Fruit fly (Drosophila melanogaster) whole organism, embryonic: ENCODE measurements around the gene CG11858.

Source experiments
- Bdp1 ChIP-seq: fragments of 200-800 bp; sonication (Bioruptor generic); optimal IDR thresholded peaks from 3 replicates; lab custom pipeline; 2016; ENCODE audit warnings: missing biosample characterization, missing genetic modification characterization
- Bgb ChIP-seq: fragments of 200-800 bp; sonication (Bioruptor generic); IDR thresholded peaks from 2 replicates; pipeline ENCODE4 v1.3.6; 2022; ENCODE audit warnings: missing biosample characterization, missing genetic modification characterization; ENCODE audit not compliant: partially characterized antibody
- BtbVII ChIP-seq: fragments of 200-800 bp; sonication (Bioruptor generic); optimal IDR thresholded peaks from 3 replicates; lab custom pipeline; 2017; ENCODE audit warnings: missing biosample characterization, mild to moderate bottlenecking, missing genetic modification characterization
- CG10321 ChIP-seq: fragments of 200-800 bp; sonication (Bioruptor generic); IDR thresholded peaks from 2 replicates; pipeline ENCODE4 v1.3.6; 2022; ENCODE audit warnings: missing biosample characterization, missing genetic modification characterization
- CG10654 ChIP-seq: fragments of 200-800 bp; sonication (Bioruptor generic); optimal IDR thresholded peaks from 2 replicates; lab custom pipeline; 2016; ENCODE audit warnings: missing biosample characterization, missing genetic modification characterization
- CG10959 ChIP-seq: fragments of 200-800 bp; sonication (Bioruptor generic); IDR thresholded peaks from 2 replicates; pipeline ENCODE4 v1.3.6; 2022; ENCODE audit warnings: missing biosample characterization, missing genetic modification characterization
- CG11247 ChIP-seq: fragments of 200-800 bp; sonication (Bioruptor generic); IDR thresholded peaks from 2 replicates; pipeline ENCODE4 v1.3.6; 2022; ENCODE audit warnings: missing biosample characterization, missing genetic modification characterization
- CG12104 ChIP-seq: fragments of 200-800 bp; sonication (Bioruptor generic); optimal IDR thresholded peaks from 3 replicates; lab custom pipeline; 2016; ENCODE audit warnings: missing biosample characterization, missing genetic modification characterization
- CG12942 ChIP-seq: fragments of 200-800 bp; sonication (Bioruptor generic); optimal IDR thresholded peaks from 3 replicates; lab custom pipeline; 2016; ENCODE audit warnings: missing biosample characterization, missing genetic modification characterization
- CG14014 ChIP-seq: fragments of 200-800 bp; sonication (Bioruptor generic); IDR thresholded peaks from 2 replicates; pipeline ENCODE4 v1.3.6; 2022; ENCODE audit warnings: missing biosample characterization, missing genetic modification characterization
- CG15696 ChIP-seq: fragments of 200-800 bp; sonication (Bioruptor generic); optimal IDR thresholded peaks from 2 replicates; lab custom pipeline; 2019; ENCODE audit warnings: missing biosample characterization, mild to moderate bottlenecking, missing genetic modification characterization, moderate library complexity
- CG16815 ChIP-seq: fragments of 200-800 bp; sonication (Bioruptor generic); optimal IDR thresholded peaks from 3 replicates; lab custom pipeline; 2017; ENCODE audit warnings: missing biosample characterization, mild to moderate bottlenecking, missing genetic modification characterization
- CG17912 ChIP-seq: fragments of 200-800 bp; sonication (Bioruptor generic); optimal IDR thresholded peaks from 2 replicates; lab custom pipeline; 2018; ENCODE audit warnings: missing biosample characterization, mild to moderate bottlenecking, missing genetic modification characterization
- CG18476 ChIP-seq: fragments of 200-800 bp; sonication (Bioruptor generic); optimal IDR thresholded peaks from 2 replicates; lab custom pipeline; 2016; ENCODE audit warnings: missing biosample characterization, mild to moderate bottlenecking, missing genetic modification characterization
- CG2199 ChIP-seq: fragments of 200-800 bp; sonication (Bioruptor generic); IDR thresholded peaks from 3 replicates; pipeline ENCODE4 v1.3.6; 2022; ENCODE audit warnings: missing biosample characterization, missing genetic modification characterization
- CG32532 ChIP-seq: fragments of 200-800 bp; sonication (Bioruptor generic); IDR thresholded peaks from 2 replicates; pipeline ENCODE4 v1.3.6; 2022; ENCODE audit warnings: missing biosample characterization, missing genetic modification characterization
- CG33557 ChIP-seq: fragments of 200-800 bp; sonication (Bioruptor generic); optimal IDR thresholded peaks from 2 replicates; lab custom pipeline; 2019; ENCODE audit warnings: missing biosample characterization, mild to moderate bottlenecking, missing genetic modification characterization, moderate library complexity
- CG4282 ChIP-seq: fragments of 200-800 bp; sonication (Bioruptor generic); optimal IDR thresholded peaks from 2 replicates; lab custom pipeline; 2016; ENCODE audit warnings: missing biosample characterization, missing genetic modification characterization
- CG4328 ChIP-seq: fragments of 200-800 bp; sonication (Bioruptor generic); optimal IDR thresholded peaks from 3 replicates; lab custom pipeline; 2017; ENCODE audit warnings: missing biosample characterization, missing genetic modification reagents, missing genetic modification characterization
- CG6254 ChIP-seq: fragments of 200-800 bp; sonication (Bioruptor generic); optimal IDR thresholded peaks from 3 replicates; lab custom pipeline; 2017; ENCODE audit warnings: mild to moderate bottlenecking, missing biosample characterization, missing genetic modification reagents, missing genetic modification characterization
- CG6765 ChIP-seq: fragments of 200-800 bp; sonication (Bioruptor generic); optimal IDR thresholded peaks from 3 replicates; lab custom pipeline; 2017; ENCODE audit warnings: missing biosample characterization, mild to moderate bottlenecking, missing genetic modification characterization
- CG7357 ChIP-seq: fragments of 200-800 bp; sonication (Bioruptor generic); IDR thresholded peaks from 3 replicates; pipeline ENCODE4 v1.3.6; 2022; ENCODE audit warnings: missing biosample characterization, missing genetic modification characterization
- CG7928 ChIP-seq: fragments of 200-800 bp; sonication (Bioruptor generic); optimal IDR thresholded peaks from 2 replicates; lab custom pipeline; 2017; ENCODE audit warnings: missing biosample characterization, mild to moderate bottlenecking, missing genetic modification characterization
- CG8089 ChIP-seq: fragments of 200-800 bp; sonication (Bioruptor generic); optimal IDR thresholded peaks from 3 replicates; lab custom pipeline; 2016; ENCODE audit warnings: missing biosample characterization, missing genetic modification characterization
- CG8281 ChIP-seq: fragments of 200-800 bp; sonication (Bioruptor generic); optimal IDR thresholded peaks from 2 replicates; lab custom pipeline; 2018; ENCODE audit warnings: missing biosample characterization, mild to moderate bottlenecking, missing genetic modification characterization, moderate library complexity
- CG9876 ChIP-seq: fragments of 200-800 bp; sonication (Bioruptor generic); optimal IDR thresholded peaks from 2 replicates; lab custom pipeline; 2016; ENCODE audit warnings: missing biosample characterization, missing genetic modification characterization
- Elba2 ChIP-seq: fragments of 200-800 bp; sonication (Bioruptor generic); optimal IDR thresholded peaks from 3 replicates; lab custom pipeline; 2016; ENCODE audit warnings: missing biosample characterization, missing genetic modification characterization
- HLH54F ChIP-seq: fragments of 200-800 bp; sonication (Bioruptor generic); optimal IDR thresholded peaks from 3 replicates; lab custom pipeline; 2016; ENCODE audit warnings: missing biosample characterization, missing genetic modification characterization
- Max ChIP-seq: fragments of 200-800 bp; sonication (Bioruptor generic); optimal IDR thresholded peaks from 2 replicates; lab custom pipeline; 2016; ENCODE audit warnings: missing biosample characterization, mild to moderate bottlenecking, missing genetic modification characterization
- Nf-YC ChIP-seq: fragments of 200-800 bp; optimal IDR thresholded peaks from 3 replicates; lab custom pipeline; 2019; ENCODE audit warnings: missing biosample characterization, mild to moderate bottlenecking, missing genetic modification characterization, moderate library complexity
- Rx ChIP-seq: fragments of 200-800 bp; sonication (Bioruptor generic); IDR thresholded peaks from 2 replicates; pipeline ENCODE4 v1.3.6; 2022; ENCODE audit warnings: missing biosample characterization, missing genetic modification characterization
- Ssrp ChIP-seq: fragments of 200-800 bp; sonication (Bioruptor generic); optimal IDR thresholded peaks from 2 replicates; lab custom pipeline; 2018; ENCODE audit warnings: missing biosample characterization, mild to moderate bottlenecking, missing genetic modification characterization, moderate library complexity
- Stat92E ChIP-seq, 3 experiments: fragments of >200 bp in 2 of 3; fragments of 200-800 bp in 1 of 3; sonication (Bioruptor generic) in 1 of 3; optimal IDR thresholded peaks; 2 replicates each; lab custom pipeline; 2017 to 2019; ENCODE audit warnings: missing biosample characterization in 3 of 3, missing genetic modification characterization in 3 of 3, mild to moderate bottlenecking in 1 of 3, moderate library complexity in 1 of 3
- Usf ChIP-seq: fragments of 200-800 bp; sonication (Bioruptor generic); optimal IDR thresholded peaks from 2 replicates; lab custom pipeline; 2017; ENCODE audit warnings: missing genotype, missing biosample characterization, missing genetic modification characterization
- chn ChIP-seq: fragments of 200-800 bp; sonication (Bioruptor generic); optimal IDR thresholded peaks from 2 replicates; lab custom pipeline; 2016; ENCODE audit warnings: missing biosample characterization, missing genetic modification characterization
- fru ChIP-seq: fragments of >200 bp; optimal IDR thresholded peaks from 2 replicates; lab custom pipeline; 2017
- grau ChIP-seq: fragments of 200-800 bp; optimal IDR thresholded peaks from 3 replicates; lab custom pipeline; 2019; ENCODE audit warnings: missing biosample characterization, mild to moderate bottlenecking, missing genetic modification characterization, moderate library complexity
- knrl ChIP-seq: fragments of 200-800 bp; sonication (Bioruptor generic); IDR thresholded peaks from 3 replicates; pipeline ENCODE4 v1.3.6; 2022; ENCODE audit warnings: missing biosample characterization, missing genetic modification characterization; ENCODE audit not compliant: partially characterized antibody
- lbe ChIP-seq: fragments of 200-800 bp; sonication (Bioruptor generic); optimal IDR thresholded peaks from 2 replicates; lab custom pipeline; 2016; ENCODE audit warnings: missing biosample characterization, mild to moderate bottlenecking, missing genetic modification characterization
- mirr ChIP-seq: fragments of 200-800 bp; sonication (Bioruptor generic); optimal IDR thresholded peaks from 3 replicates; lab custom pipeline; 2018; ENCODE audit warnings: missing biosample characterization, mild to moderate bottlenecking, missing genetic modification characterization
- nom ChIP-seq: fragments of 200-800 bp; sonication (Bioruptor generic); optimal IDR thresholded peaks from 2 replicates; lab custom pipeline; 2017; ENCODE audit warnings: missing biosample characterization, missing genetic modification characterization, mild to moderate bottlenecking, moderate library complexity, missing genetic modification reagents
- oc ChIP-seq: fragments of 200-800 bp; sonication (Bioruptor generic); optimal IDR thresholded peaks from 2 replicates; lab custom pipeline; 2018; ENCODE audit warnings: missing biosample characterization, mild to moderate bottlenecking, missing genetic modification characterization, moderate library complexity
- peb ChIP-seq: fragments of 200-800 bp; sonication (Bioruptor generic); IDR thresholded peaks from 2 replicates; pipeline ENCODE4 v1.3.6; 2022; ENCODE audit warnings: missing biosample characterization, missing genetic modification characterization
- repo ChIP-seq: fragments of 200-800 bp; sonication (Bioruptor generic); optimal IDR thresholded peaks from 2 replicates; lab custom pipeline; 2016; ENCODE audit warnings: missing biosample characterization, missing genetic modification characterization
- sna ChIP-seq: fragments of 200-800 bp; sonication (Bioruptor generic); IDR thresholded peaks from 2 replicates; pipeline ENCODE4 v1.3.6; 2022; ENCODE audit warnings: missing biosample characterization, missing genetic modification characterization; ENCODE audit not compliant: partially characterized antibody
- stwl ChIP-seq: fragments of 200-800 bp; sonication (Bioruptor generic); optimal IDR thresholded peaks from 3 replicates; lab custom pipeline; 2018; ENCODE audit warnings: missing biosample characterization, mild to moderate bottlenecking, missing genetic modification characterization, moderate library complexity
- unc-4 ChIP-seq: fragments of 200-800 bp; sonication (Bioruptor generic); IDR thresholded peaks from 2 replicates; pipeline ENCODE4 v1.3.6; 2022; ENCODE audit warnings: missing biosample characterization, missing genetic modification characterization; ENCODE audit not compliant: partially characterized antibody
- vvl ChIP-seq: fragments of 200-800 bp; sonication (Bioruptor generic); IDR thresholded peaks from 2 replicates; pipeline ENCODE4 v1.3.6; 2022; ENCODE audit warnings: missing biosample characterization, missing genetic modification characterization
- wor ChIP-seq: fragments of 200-800 bp; sonication (Bioruptor generic); IDR thresholded peaks from 2 replicates; pipeline ENCODE4 v1.3.6; 2022; ENCODE audit warnings: missing biosample characterization, missing genetic modification characterization
- zen2 ChIP-seq: fragments of 200-800 bp; sonication (Bioruptor generic); IDR thresholded peaks from 3 replicates; pipeline ENCODE4 v1.3.6; 2022; ENCODE audit warnings: missing biosample characterization, missing genetic modification characterization; ENCODE audit not compliant: partially characterized antibody

CG11858 gene

dm6 chr3R:25245052-25245813 lies 17.3 kb upstream of the CG11858 start, which contains the start of gene bam (continued):
- TF ChIP-seq CG10321 (GFP tag; lab: Robert Waterston, UW): no peak
- no peak for TF ChIP-seq wor (GFP tag; lab: Robert Waterston, UW)
- no peak for TF ChIP-seq CG7357 (GFP tag; lab: Robert Waterston, UW)
- TF ChIP-seq grau (tag; lab: Kevin White, UChicago): no peak
- no peak for TF ChIP-seq fru (lab: Kevin White, UChicago)
- TF ChIP-seq Max (GFP tag; lab: Kevin White, UChicago): no peak
- no peak for TF ChIP-seq nom
- TF ChIP-seq CG10654 (GFP tag; lab: Kevin White, UChicago): no peak
- TF ChIP-seq CG2199: peak; percentile 59; the same call in 2 of the 3 replicates
- no peak for TF ChIP-seq CG32532 (GFP tag; lab: Robert Waterston, UW)
- no peak for TF ChIP-seq mirr (GFP tag; lab: Kevin White, UChicago)
- TF ChIP-seq CG6254 (GFP tag; lab: Kevin White, UChicago): no peak
- no peak for TF ChIP-seq CG9876
- peak; percentile 7 for TF ChIP-seq CG15696 (tag; lab: Kevin White, UChicago)
- TF ChIP-seq CG11247 (GFP tag; lab: Robert Waterston, UW): no peak
- TF ChIP-seq Nf-YC (tag; lab: Kevin White, UChicago): peak; percentile 46
- TF ChIP-seq unc-4 (GFP tag; lab: Robert Waterston, UW): 0 out of 2 replicates have a peak, but pooled peaks have one; percentile 20
- TF ChIP-seq CG10959 (GFP tag; lab: Robert Waterston, UW): no peak
- no peak for TF ChIP-seq CG17912 (GFP tag; lab: Kevin White, UChicago)
- no peak for TF ChIP-seq Rx (GFP tag; lab: Robert Waterston, UW)
- TF ChIP-seq CG4328 (GFP tag; lab: Kevin White, UChicago): no peak
- peak; percentile 83 for TF ChIP-seq stwl (tag; lab: Kevin White, UChicago)
- no peak for TF ChIP-seq Elba2 (GFP tag; lab: Kevin White, UChicago)
- no peak for TF ChIP-seq CG18476 (GFP tag; lab: Kevin White, UChicago)
- TF ChIP-seq Ssrp (tag; lab: Kevin White, UChicago): peak; percentile 34
- TF ChIP-seq CG8281 (tag; lab: Kevin White, UChicago): no peak
- no peak for TF ChIP-seq repo
- no peak for TF ChIP-seq CG12942
- TF ChIP-seq CG12104 (GFP tag; lab: Kevin White, UChicago): no peak
- no peak for TF ChIP-seq BtbVII (GFP tag; lab: Kevin White, UChicago)
- no peak for TF ChIP-seq Usf
- TF ChIP-seq CG7928 (GFP tag; lab: Kevin White, UChicago): no peak
- TF ChIP-seq lbe: no peak
- TF ChIP-seq CG16815: no peak
- no peak for TF ChIP-seq peb
- TF ChIP-seq Bgb (GFP tag; lab: Robert Waterston, UW): peak; percentile 55; the same call in 1 of the 2 replicates
- TF ChIP-seq CG14014 (GFP tag; lab: Robert Waterston, UW): no peak
- TF ChIP-seq sna (GFP tag; lab: Robert Waterston, UW): no peak
- no peak for TF ChIP-seq HLH54F (GFP tag; lab: Kevin White, UChicago)
- no peak for TF ChIP-seq CG4282 (GFP tag; lab: Kevin White, UChicago)
- no peak for TF ChIP-seq Stat92E (GFP tag; optimal IDR thresholded peaks at IDR 0.05; lab: Kevin White, UChicago)
- TF ChIP-seq knrl (GFP tag; lab: Robert Waterston, UW): peak; percentile 54; the same call in 2 of the 3 replicates
- peak; percentile 15 for TF ChIP-seq CG33557 (GFP tag; lab: Kevin White, UChicago)
- no peak for TF ChIP-seq CG6765 (GFP tag; lab: Kevin White, UChicago)
- no peak for TF ChIP-seq chn
- no peak for TF ChIP-seq CG8089 (GFP tag; lab: Kevin White, UChicago)
- no peak for TF ChIP-seq zen2 (GFP tag; lab: Robert Waterston, UW)
- TF ChIP-seq Bdp1 (GFP tag; lab: Kevin White, UChicago): no peak
- TF ChIP-seq oc (tag; lab: Kevin White, UChicago): no peak
- no peak for TF ChIP-seq vvl
